Fruit fly (Drosophila melanogaster) whole organism, adult: ENCODE results near the gene CG17292.

Experiments
- CG11617 ChIP-seq: fragments of 200-800 bp; sonication (Bioruptor generic); optimal IDR thresholded peaks from 2 replicates; lab custom pipeline; 2017; ENCODE audit warnings: mild to moderate bottlenecking, missing biosample characterization, missing genetic modification reagents, missing genetic modification characterization
- CG12768 ChIP-seq: fragments of 200-800 bp; sonication (Bioruptor generic); optimal IDR thresholded peaks from 2 replicates; lab custom pipeline; 2017; ENCODE audit warnings: missing biosample characterization, missing genetic modification characterization, mild to moderate bottlenecking, moderate library complexity, missing genetic modification reagents
- CG14711 ChIP-seq: fragments of 200-800 bp; sonication (Bioruptor generic); optimal IDR thresholded peaks from 2 replicates; lab custom pipeline; 2018; ENCODE audit warnings: missing biosample characterization, mild to moderate bottlenecking, missing genetic modification characterization, moderate library complexity
- CG1620 ChIP-seq: fragments of 200-800 bp; sonication (Bioruptor generic); optimal IDR thresholded peaks from 2 replicates; lab custom pipeline; 2016; ENCODE audit warnings: missing biosample characterization, missing genetic modification characterization
- CG33017 ChIP-seq: fragments of 200-800 bp; sonication (Bioruptor generic); optimal IDR thresholded peaks from 2 replicates; lab custom pipeline; 2018; ENCODE audit warnings: missing biosample characterization, mild to moderate bottlenecking, missing genetic modification characterization, moderate library complexity
- CG5204 ChIP-seq: fragments of 200-800 bp; sonication (Bioruptor generic); optimal IDR thresholded peaks from 2 replicates; lab custom pipeline; 2016; ENCODE audit warnings: missing biosample characterization, missing genetic modification characterization
- CG7045 ChIP-seq: fragments of 200-800 bp; sonication (Bioruptor generic); optimal IDR thresholded peaks from 2 replicates; lab custom pipeline; 2017; ENCODE audit warnings: missing biosample characterization, mild to moderate bottlenecking, missing genetic modification characterization
- CG7101 ChIP-seq: fragments of 200-800 bp; sonication (Bioruptor generic); optimal IDR thresholded peaks from 2 replicates; lab custom pipeline; 2018; ENCODE audit warnings: missing biosample characterization, mild to moderate bottlenecking, missing genetic modification characterization, moderate library complexity
- Clk ChIP-seq: fragments of 200-800 bp; sonication (Bioruptor generic); optimal IDR thresholded peaks from 2 replicates; lab custom pipeline; 2017; ENCODE audit warnings: missing biosample characterization, missing genetic modification characterization
- Crg-1 ChIP-seq: fragments of 200-800 bp; sonication (Bioruptor generic); optimal IDR thresholded peaks from 2 replicates; lab custom pipeline; 2016; ENCODE audit warnings: missing biosample characterization, missing genetic modification characterization
- Hr96 ChIP-seq: fragments of 200-800 bp; sonication (Bioruptor generic); optimal IDR thresholded peaks from 2 replicates; lab custom pipeline; 2016; ENCODE audit warnings: missing biosample characterization, missing genetic modification characterization
- Mnt ChIP-seq: fragments of 200-800 bp; sonication (Bioruptor generic); optimal IDR thresholded peaks from 2 replicates; lab custom pipeline; 2016; ENCODE audit warnings: missing biosample characterization, mild to moderate bottlenecking, missing genetic modification characterization
- bab1 ChIP-seq: fragments of 200-800 bp; sonication (Bioruptor generic); optimal IDR thresholded peaks from 3 replicates; lab custom pipeline; 2019; ENCODE audit warnings: missing biosample characterization, mild to moderate bottlenecking, missing genetic modification characterization, moderate library complexity
- cic ChIP-seq: fragments of 200-800 bp; sonication (Bioruptor generic); optimal IDR thresholded peaks from 2 replicates; lab custom pipeline; 2017; ENCODE audit warnings: missing biosample characterization, mild to moderate bottlenecking, missing genetic modification characterization, moderate library complexity
- cnc ChIP-seq, 2 experiments: fragments of >200 bp; optimal IDR thresholded peaks; 2 replicates each; lab custom pipeline; 2017
- kay ChIP-seq: fragments of 200-800 bp; sonication (Bioruptor generic); peaks from one replicate; lab custom pipeline; 2016; ENCODE audit warnings: missing biosample characterization, missing genetic modification characterization, borderline replicate concordance
- ovo ChIP-seq: fragments of 200-800 bp; sonication (Bioruptor generic); optimal IDR thresholded peaks from 2 replicates; lab custom pipeline; 2016; ENCODE audit warnings: missing biosample characterization, missing genetic modification characterization
- pad ChIP-seq: fragments of 200-800 bp; sonication (Bioruptor generic); optimal IDR thresholded peaks from 3 replicates; lab custom pipeline; 2017; ENCODE audit warnings: missing biosample characterization, missing genetic modification characterization, mild to moderate bottlenecking, moderate library complexity, missing genetic modification reagents
- tj ChIP-seq: fragments of 200-800 bp; sonication (Bioruptor generic); optimal IDR thresholded peaks from 3 replicates; lab custom pipeline; 2017; ENCODE audit warnings: missing biosample characterization, mild to moderate bottlenecking, missing genetic modification characterization, moderate library complexity
- toe ChIP-seq: fragments of 200-800 bp; sonication (Bioruptor generic); optimal IDR thresholded peaks from 2 replicates; lab custom pipeline; 2016; ENCODE audit warnings: missing biosample characterization, missing genetic modification characterization

The CG17292 gene

DNA sequence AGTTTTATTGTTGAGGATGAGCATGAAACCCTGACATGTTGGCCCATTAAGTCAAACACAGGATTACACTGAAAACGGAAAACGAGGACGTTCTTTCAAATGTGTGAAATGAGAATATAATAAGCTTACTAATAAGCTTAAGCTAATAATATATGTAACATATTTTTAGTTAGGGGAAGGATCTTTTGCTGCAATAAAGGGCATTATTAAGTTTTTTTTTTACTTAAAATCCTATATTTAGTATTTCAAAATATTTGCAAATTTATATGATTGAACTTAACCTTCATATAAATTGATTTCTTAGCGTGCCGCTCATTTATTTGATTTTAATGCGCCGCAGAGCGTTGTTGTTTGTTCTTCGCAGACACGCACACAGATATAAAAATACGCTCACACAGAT is 37.1 kb upstream of the CG17292 start:
- no peak for TF ChIP-seq CG1620
- TF ChIP-seq tj = no peak
- no peak for TF ChIP-seq Crg-1 (GFP tag; lab: Kevin White, UChicago)
- TF ChIP-seq CG14711 (tag; lab: Kevin White, UChicago) = no peak
- no peak for TF ChIP-seq CG5204 (GFP tag; lab: Kevin White, UChicago)
- TF ChIP-seq ovo (GFP tag; lab: Kevin White, UChicago) = no peak
- TF ChIP-seq cnc (optimal IDR thresholded peaks at IDR 0.05; lab: Kevin White, UChicago) = no peak
- no peak for TF ChIP-seq Clk
- no peak for TF ChIP-seq kay (GFP tag; lab: Kevin White, UChicago)
- TF ChIP-seq pad = no peak
- no peak for TF ChIP-seq cic (GFP tag; lab: Kevin White, UChicago)
- TF ChIP-seq Hr96 = no peak

DNA sequence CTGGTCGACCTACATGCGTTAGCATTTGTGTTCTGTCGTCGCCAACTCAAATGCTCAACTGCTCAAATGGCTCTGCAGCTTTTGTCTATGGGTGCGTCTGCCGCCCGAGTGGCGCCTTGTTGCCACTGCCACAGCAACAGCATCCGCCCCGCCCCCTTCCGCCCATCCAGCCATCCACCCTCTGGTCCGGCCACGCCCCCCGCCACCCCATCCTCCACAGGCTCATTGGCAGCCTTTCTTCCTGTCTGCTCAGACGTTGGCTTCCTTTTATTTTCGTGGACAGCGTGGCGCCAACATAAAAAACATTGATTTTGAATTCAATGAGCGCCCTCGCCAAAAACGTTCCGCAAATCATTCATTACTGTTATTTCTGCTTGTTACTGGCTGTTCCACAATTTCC is 36.6 kb upstream of the CG17292 start:
- TF ChIP-seq CG12768 (GFP tag; lab: Kevin White, UChicago) (no peak), bab1 (GFP tag; lab: Kevin White, UChicago) (no peak), CG11617 (GFP tag; lab: Kevin White, UChicago) (no peak), pad (no peak), cic (GFP tag; lab: Kevin White, UChicago) (no peak), kay (GFP tag; lab: Kevin White, UChicago) (no peak), toe (GFP tag; lab: Kevin White, UChicago) (no peak), CG7101 (no peak), Hr96 (no peak)

DNA sequence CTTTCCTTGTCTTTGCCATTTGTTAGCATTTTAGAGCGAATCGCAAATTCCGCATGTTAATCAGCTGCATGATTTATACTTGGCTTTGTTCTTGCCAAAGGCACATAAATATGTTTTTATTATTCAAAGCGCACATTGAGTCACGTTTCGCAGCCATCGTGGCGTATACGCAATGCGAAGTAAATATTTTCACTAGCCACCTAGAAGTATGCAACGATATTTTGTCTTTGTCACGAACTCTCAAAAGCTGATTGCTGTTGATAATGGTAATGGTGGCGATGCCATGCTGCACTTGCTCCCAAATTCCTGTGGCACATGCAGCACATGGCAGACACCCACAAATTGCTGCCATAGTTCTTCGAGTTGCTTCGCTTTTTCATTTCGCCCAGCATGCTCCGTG is 35.5 kb upstream of the CG17292 start:
- TF ChIP-seq CG7101 (no peak), CG7045 (GFP tag; lab: Kevin White, UChicago) (no peak), bab1 (GFP tag; lab: Kevin White, UChicago) (peak; percentile 20), kay (GFP tag; lab: Kevin White, UChicago) (no peak), Clk (no peak), CG14711 (tag; lab: Kevin White, UChicago) (no peak)

DNA sequence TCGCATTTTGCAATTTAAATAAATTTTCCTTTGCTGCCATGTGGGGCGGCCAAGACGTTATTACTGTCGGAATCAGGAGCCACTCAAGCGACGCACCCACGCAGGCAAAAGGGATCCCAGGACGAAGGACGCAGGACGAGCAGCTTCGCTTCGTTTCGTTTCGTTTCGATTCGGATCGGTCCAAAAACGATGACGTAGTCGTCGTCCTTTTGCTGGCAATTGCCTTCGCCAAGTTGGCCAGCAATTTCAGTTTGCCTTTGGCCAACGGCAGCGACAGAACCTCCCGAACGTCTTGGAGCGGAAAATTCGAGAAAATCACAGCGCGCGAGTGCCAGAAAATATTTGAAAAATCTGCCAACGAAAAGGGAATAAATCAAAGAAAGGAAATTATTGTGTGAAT is 32.2 kb upstream of the CG17292 start, which contains the start of gene witty:
witty (plus strand) TSS at position 249 of the 400 bp plus-strand sequence.
- TF ChIP-seq bab1 (GFP tag; lab: Kevin White, UChicago) = no peak
- no peak for TF ChIP-seq Hr96
- no peak for TF ChIP-seq ovo (GFP tag; lab: Kevin White, UChicago)
- no peak for TF ChIP-seq CG7101
- no peak for TF ChIP-seq CG11617 (GFP tag; lab: Kevin White, UChicago)
- no peak for TF ChIP-seq cnc (optimal IDR thresholded peaks at IDR 0.05; lab: Kevin White, UChicago)
- no peak for TF ChIP-seq CG33017 (tag; lab: Kevin White, UChicago)
- no peak for TF ChIP-seq pad
- no peak for TF ChIP-seq CG5204 (GFP tag; lab: Kevin White, UChicago)
- no peak for TF ChIP-seq CG12768 (GFP tag; lab: Kevin White, UChicago)
- TF ChIP-seq kay (GFP tag; lab: Kevin White, UChicago) = no peak
- TF ChIP-seq CG14711 (tag; lab: Kevin White, UChicago) = no peak
- no peak for TF ChIP-seq CG1620

DNA sequence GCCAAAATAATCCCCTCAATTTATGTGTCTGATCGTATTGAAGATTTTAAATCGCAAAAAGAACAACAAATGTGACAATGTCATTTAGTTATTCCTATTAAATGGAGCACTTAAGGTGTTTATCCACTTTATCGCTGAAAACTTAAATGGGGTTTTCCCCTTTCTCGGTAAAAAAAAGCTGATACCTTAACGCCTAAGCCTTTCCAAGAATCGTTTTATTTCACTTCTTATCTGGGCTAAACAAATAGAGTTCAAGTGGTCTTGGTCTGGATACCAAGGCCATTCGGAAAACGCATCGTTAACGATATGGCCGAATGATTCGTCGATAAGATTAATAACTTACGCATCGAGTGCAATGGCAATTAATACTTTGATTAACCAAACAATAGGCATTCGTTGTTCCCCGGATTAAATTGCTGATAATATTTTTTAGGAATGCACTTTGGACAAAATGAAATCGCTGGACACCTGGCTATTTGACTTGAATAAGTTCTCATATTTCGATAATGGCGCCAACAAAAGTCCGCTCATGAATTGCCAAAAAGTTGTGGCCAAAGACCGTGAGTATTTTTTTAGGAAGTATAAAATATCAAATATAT is 30.4 kb upstream of the CG17292 start:
- TF ChIP-seq Hr96 (no peak), pad (no peak)

DNA sequence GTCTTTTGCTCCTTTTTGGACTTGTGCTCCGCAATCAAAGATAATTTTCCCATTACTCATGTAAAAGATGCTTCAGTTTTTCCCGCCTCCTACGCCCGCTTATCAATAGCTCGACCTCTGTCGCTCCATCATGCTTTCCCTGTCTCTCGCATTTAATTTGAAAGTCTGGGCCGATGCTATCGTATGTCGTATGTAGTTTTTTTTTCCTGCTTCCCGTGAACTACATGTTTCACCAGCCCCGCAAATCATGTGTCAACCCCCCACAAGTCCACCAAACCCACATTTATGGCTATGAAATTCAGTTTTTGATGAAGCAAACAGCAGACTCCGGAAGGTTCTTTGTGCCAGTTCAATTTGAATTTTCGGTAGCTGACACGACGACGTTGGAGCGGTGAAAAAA is 27.9 kb upstream of the CG17292 start, which contains the start of gene CG14273:
CG14273 (plus strand) TSS at position 301 of the 400 bp plus-strand sequence.
- TF ChIP-seq CG33017 (tag; lab: Kevin White, UChicago) (no peak), CG11617 (GFP tag; lab: Kevin White, UChicago) (no peak), CG5204 (GFP tag; lab: Kevin White, UChicago) (no peak), tj (no peak), CG7101 (no peak), CG7045 (GFP tag; lab: Kevin White, UChicago) (no peak), Mnt (no peak), bab1 (GFP tag; lab: Kevin White, UChicago) (no peak), Clk (no peak), CG1620 (no peak), Crg-1 (GFP tag; lab: Kevin White, UChicago) (no peak), CG12768 (GFP tag; lab: Kevin White, UChicago) (no peak)

DNA sequence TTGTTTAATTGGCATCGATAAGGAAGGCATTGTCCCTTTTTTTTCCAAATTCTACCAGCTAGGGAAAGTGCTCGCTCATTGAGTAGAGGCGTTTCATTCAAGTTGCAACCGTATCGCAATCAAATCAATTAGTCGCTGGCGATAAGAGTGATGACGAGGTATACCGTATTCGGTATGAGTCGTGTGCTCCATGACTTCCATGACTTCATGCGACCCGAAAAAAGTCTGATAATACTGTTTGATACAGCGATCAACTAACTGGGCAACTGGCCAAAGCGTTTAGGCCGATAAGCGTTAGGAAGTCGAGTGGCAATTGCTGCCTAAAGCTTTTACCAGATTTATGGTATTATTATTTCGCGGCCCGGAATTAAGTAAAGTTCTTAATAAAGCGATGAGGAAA is 25.7 kb upstream of the CG17292 start:
- TF ChIP-seq cic (GFP tag; lab: Kevin White, UChicago) (peak; percentile 71), cnc (optimal IDR thresholded peaks at IDR 0.05; lab: Kevin White, UChicago) (no peak)

DNA sequence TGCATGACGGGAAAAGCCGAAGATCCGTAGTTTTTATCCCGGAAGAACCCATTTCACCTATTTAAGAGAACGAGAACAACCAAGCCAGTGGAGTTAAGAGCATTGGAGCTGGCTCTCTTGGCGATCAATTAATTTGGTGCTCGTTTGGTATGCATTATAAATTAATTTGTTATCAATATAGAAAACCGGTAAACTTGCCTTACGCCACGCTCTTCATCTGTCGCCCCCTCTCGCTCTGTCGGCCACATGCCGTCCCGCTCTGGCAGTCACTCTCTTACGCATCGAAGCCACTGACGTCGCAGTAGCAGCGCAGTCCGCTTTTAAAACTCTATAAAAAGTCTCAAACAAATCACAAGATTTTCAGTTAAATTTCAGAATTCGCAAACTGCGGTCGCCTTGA is 24.0 kb upstream of the CG17292 start, which contains the start of gene CG7778:
CG7778 (plus strand) TSS at position 361 of the 400 bp plus-strand sequence.
- no peak for TF ChIP-seq CG7101
- no peak for TF ChIP-seq CG7045 (GFP tag; lab: Kevin White, UChicago)
- TF ChIP-seq bab1 (GFP tag; lab: Kevin White, UChicago) = no peak
- no peak for TF ChIP-seq tj
- TF ChIP-seq ovo (GFP tag; lab: Kevin White, UChicago) = no peak
